Worm (Caenorhabditis elegans): ENCODE results near the gene ZK353.2.
A peak's percentile ranks its signal among the peaks of the same experiment; 100 is the strongest.

The ZK353.2 gene

ce11 chrIII:8443557-8444131 is 45.1 kb downstream of the ZK353.2 start, which contains the start of gene ufbp-1 (continued):
- TF ChIP-seq aly-2 (tag; optimal IDR thresholded peaks at IDR 0.05) (peak; percentile 72), madf-5 (GFP tag; IDR thresholded peaks at IDR 0.05) (peak in 1 of 2 experiments; percentile 24; a peak in 2 of 4 replicates), lin-29 (GFP tag; IDR thresholded peaks at IDR 0.05) (peak; percentile 41; the same call in 1 of the 2 replicates), mes-2 (tag; optimal IDR thresholded peaks at IDR 0.05; ENCODE audit: poor library complexity, severe bottlenecking) (peak; percentile 85), T20F7.1 (GFP tag; optimal IDR thresholded peaks at IDR 0.05) (peak; percentile 87), F26F4.8 (GFP tag; conservative IDR thresholded peaks at IDR 0.05) (no peak), madf-9 (GFP tag; conservative IDR thresholded peaks at IDR 0.05) (0 out of 2 replicates have a peak, but pooled peaks have one; percentile 24), nhr-48 (tag; optimal IDR thresholded peaks at IDR 0.05) (peak; percentile 18), dmd-8 (GFP tag; IDR thresholded peaks at IDR 0.05) (no peak)

DNA sequence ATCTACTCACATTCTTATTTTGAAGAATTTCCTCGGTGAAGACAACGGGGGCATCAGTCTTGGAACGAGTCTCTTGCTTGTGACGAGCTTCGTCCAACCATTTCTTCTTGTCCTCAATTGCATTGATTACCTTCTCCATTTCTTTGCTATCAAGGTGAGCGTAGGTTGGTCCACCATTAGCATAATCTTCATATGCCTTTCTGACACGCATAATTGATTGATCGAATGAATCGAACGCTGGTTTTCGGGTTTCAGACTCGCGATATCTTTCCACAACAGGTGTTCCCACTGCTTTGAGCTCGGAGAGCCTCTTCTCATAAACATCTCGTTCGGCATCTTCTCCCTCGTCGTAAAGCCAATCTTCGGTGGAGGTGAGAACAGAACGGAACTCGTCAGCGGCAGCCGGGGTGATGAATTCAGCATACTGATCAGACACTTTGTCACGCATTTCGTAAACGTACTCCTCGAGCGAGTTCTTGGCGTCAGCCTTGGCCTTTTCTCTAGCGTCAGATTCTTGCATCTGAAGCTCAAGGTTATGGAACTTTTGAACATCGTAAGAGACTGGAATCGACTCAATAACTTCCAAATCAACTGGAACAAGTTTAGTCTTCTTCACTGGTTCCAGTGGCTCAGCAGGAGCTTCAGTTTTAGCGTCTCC is 46.1 kb downstream of the ZK353.2 start:
- TF ChIP-seq pqm-1 (tag; optimal IDR thresholded peaks at IDR 0.05) (no peak), fos-1 (tag; optimal IDR thresholded peaks at IDR 0.05) (no peak), hmg-1.1 (GFP tag; IDR thresholded peaks at IDR 0.05) (no peak), arid-1 (GFP tag; conservative IDR thresholded peaks at IDR 0.05) (no peak), set-16 (GFP tag; IDR thresholded peaks at IDR 0.05) (peak; percentile 20), mes-2 (tag; optimal IDR thresholded peaks at IDR 0.05; ENCODE audit: poor library complexity, severe bottlenecking) (no peak), hlh-11 (tag; optimal IDR thresholded peaks at IDR 0.05) (no peak), F44E2.7 (GFP tag; IDR thresholded peaks at IDR 0.05) (no peak), dve-1 (tag; optimal IDR thresholded peaks at IDR 0.05; ENCODE audit: insufficient read depth) (no peak), daf-16 (GFP tag; optimal IDR thresholded peaks at IDR 0.05) (no peak), daf-16 (tag; optimal IDR thresholded peaks at IDR 0.05) (peak; percentile 18), ceh-44 (GFP tag; IDR thresholded peaks at IDR 0.05) (no peak), snpc-4 (tag; optimal IDR thresholded peaks at IDR 0.05) (no peak), nhr-111 (GFP tag; optimal IDR thresholded peaks at IDR 0.05) (no peak), daf-12 (tag; optimal IDR thresholded peaks at IDR 0.05) (no peak), lsy-2 (tag; optimal IDR thresholded peaks at IDR 0.05) (no peak), Y48G9A.11 (GFP tag; IDR thresholded peaks at IDR 0.05) (no peak), tag-97 (GFP tag; IDR thresholded peaks at IDR 0.05) (no peak), tra-1 (GFP tag; IDR thresholded peaks at IDR 0.05) (no peak), Y105C5A.15 (GFP tag; IDR thresholded peaks at IDR 0.05) (0 out of 2 replicates have a peak, but pooled peaks have one; percentile 19), lin-1 (GFP tag; IDR thresholded peaks at IDR 0.05) (no peak), lir-3 (tag; optimal IDR thresholded peaks at IDR 0.05) (no peak), spr-1 (tag; optimal IDR thresholded peaks at IDR 0.05) (no peak), dmd-9 (GFP tag; IDR thresholded peaks at IDR 0.05) (no peak), zip-2 (tag; optimal IDR thresholded peaks at IDR 0.05) (no peak), aly-2 (tag; optimal IDR thresholded peaks at IDR 0.05) (no peak), T20F7.1 (GFP tag; optimal IDR thresholded peaks at IDR 0.05) (no peak), dpl-1 (GFP tag; optimal IDR thresholded peaks at IDR 0.05) (no peak), attf-4 (tag; optimal IDR thresholded peaks at IDR 0.05) (no peak), lin-38 (GFP tag; IDR thresholded peaks at IDR 0.05) (peak; percentile 35), cey-2 (tag; optimal IDR thresholded peaks at IDR 0.05; ENCODE audit: borderline replicate concordance, insufficient read depth) (no peak), nhr-28 (tag; optimal IDR thresholded peaks at IDR 0.05) (no peak), ztf-11 (tag; optimal IDR thresholded peaks at IDR 0.05) (no peak), unc-62 (GFP tag; optimal IDR thresholded peaks at IDR 0.05 in 1 of 2) (peak in 1 of 2 experiments; percentile 82), unc-62 (tag; optimal IDR thresholded peaks at IDR 0.05) (no peak), zfp-3 (GFP tag; conservative IDR thresholded peaks at IDR 0.05) (no peak), nhr-41 (GFP tag; IDR thresholded peaks at IDR 0.05) (no peak), gei-8 (GFP tag; optimal IDR thresholded peaks at IDR 0.05) (no peak), egl-27 (tag; optimal IDR thresholded peaks at IDR 0.05) (no peak), ceh-20 (GFP tag; IDR thresholded peaks at IDR 0.05) (no peak; the same call in 1 of the 2 replicates)
